Worm (Caenorhabditis elegans) whole organism, early embryonic: Measurements from ENCODE around the gene F08F3.8.

Experiments
- B0310.2 ChIP-seq: sonication (generic microtip); optimal IDR thresholded peaks from 2 replicates; lab custom pipeline; 2016; ENCODE audit warnings: mild to moderate bottlenecking, missing genetic modification characterization, missing compliant biosample characterization
- F13C5.2 ChIP-seq: sonication (generic microtip); optimal IDR thresholded peaks from 2 replicates; lab custom pipeline; 2017; ENCODE audit warnings: mild to moderate bottlenecking, missing genetic modification characterization, inconsistent platforms, missing compliant biosample characterization
- aly-1 ChIP-seq: sonication (generic microtip); optimal IDR thresholded peaks from 2 replicates; lab custom pipeline; 2016; ENCODE audit warnings: missing genetic modification characterization, missing compliant biosample characterization
- ama-1 ChIP-seq: fragments of 150-350 bp; optimal IDR thresholded peaks from 2 replicates; lab custom pipeline; 2014
- ceh-13 ChIP-seq: fragments of 200-800 bp; sonication (Bioruptor generic); optimal IDR thresholded peaks from 2 replicates; lab custom pipeline; 2018; ENCODE audit warnings: mild to moderate bottlenecking, missing genetic modification characterization, missing compliant biosample characterization
- ceh-36 ChIP-seq: sonication (generic microtip); optimal IDR thresholded peaks from 2 replicates; lab custom pipeline; 2016; ENCODE audit warnings: missing genetic modification characterization, inconsistent platforms, missing compliant biosample characterization
- ets-7 ChIP-seq: sonication (generic microtip); optimal IDR thresholded peaks from 2 replicates; lab custom pipeline; 2016; ENCODE audit warnings: missing genotype, missing genetic modification characterization, missing compliant biosample characterization
- flt-1 ChIP-seq: fragments of 200-800 bp; sonication (Bioruptor generic); IDR thresholded peaks from 2 replicates; pipeline ENCODE4 v1.3.6; 2022; ENCODE audit warnings: missing genetic modification characterization, missing compliant biosample characterization
- hmbx-1 ChIP-seq: sonication (generic microtip); optimal IDR thresholded peaks from 2 replicates; lab custom pipeline; 2016; ENCODE audit warnings: mild to moderate bottlenecking, missing genetic modification characterization, missing compliant biosample characterization
- hmg-4 ChIP-seq: fragments of 200-800 bp; sonication (Bioruptor generic); optimal IDR thresholded peaks from 2 replicates; lab custom pipeline; 2018; ENCODE audit warnings: mild to moderate bottlenecking, missing genetic modification characterization, missing compliant biosample characterization
- hnd-1 ChIP-seq: sonication (generic microtip); optimal IDR thresholded peaks from 2 replicates; lab custom pipeline; 2016; ENCODE audit warnings: missing genetic modification characterization, missing compliant biosample characterization
- pes-1 ChIP-seq: fragments of 200-800 bp; sonication (Bioruptor generic); IDR thresholded peaks from 2 replicates; pipeline ENCODE4 v1.3.6; 2022; ENCODE audit warnings: missing genetic modification reagents, missing genetic modification characterization, missing compliant biosample characterization
- scrt-1 ChIP-seq: fragments of 200-800 bp; sonication (Bioruptor generic); IDR thresholded peaks from 2 replicates; pipeline ENCODE4 v1.3.6; 2022; ENCODE audit warnings: missing genetic modification characterization, missing compliant biosample characterization
- sea-1 ChIP-seq: fragments of 200-800 bp; sonication (Bioruptor generic); conservative IDR thresholded peaks from 2 replicates; pipeline ENCODE4 v1.3.6; 2022; ENCODE audit warnings: missing genetic modification characterization, missing compliant biosample characterization
- tbx-11 ChIP-seq: fragments of 200-800 bp; sonication (Bioruptor generic); IDR thresholded peaks from 2 replicates; pipeline ENCODE4 v1.3.6; 2022; ENCODE audit warnings: missing genetic modification characterization, missing compliant biosample characterization
- tbx-37 ChIP-seq: fragments of 200-800 bp; sonication (Bioruptor generic); conservative IDR thresholded peaks from 2 replicates; pipeline ENCODE4 v1.3.6; 2022; ENCODE audit warnings: missing genetic modification reagents, missing genetic modification characterization, missing compliant biosample characterization
- tra-4 ChIP-seq: sonication (generic microtip); optimal IDR thresholded peaks from 2 replicates; lab custom pipeline; 2017; ENCODE audit warnings: missing genetic modification characterization, missing compliant biosample characterization

F08F3.8 gene

DNA sequence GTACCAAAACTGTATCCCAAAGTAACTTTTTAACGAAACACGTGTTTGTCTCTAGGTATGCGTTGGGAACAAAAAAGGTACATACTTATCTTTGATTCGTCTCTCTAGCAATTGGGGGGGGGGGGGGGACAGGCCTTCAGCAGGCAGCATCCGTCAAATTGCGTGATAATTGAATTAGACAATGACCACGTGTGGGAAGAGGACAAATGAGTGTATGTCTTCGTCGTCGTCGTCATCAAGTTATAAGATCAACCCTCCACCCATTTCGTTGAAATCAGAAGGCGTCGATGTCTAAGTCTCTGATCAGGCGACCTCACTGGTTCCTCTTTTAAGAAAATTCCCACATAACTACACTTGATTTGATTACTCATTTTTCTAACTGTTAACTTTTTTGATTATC is 21.7 kb downstream of the F08F3.8 start, which contains the start of gene F08F3.4:
Gene F08F3.4, plus strand, starts transcription at position 277 of the 400 bp plus-strand sequence.
- no peak for TF ChIP-seq aly-1
- TF ChIP-seq sea-1 (GFP tag; lab: Robert Waterston, UW): no peak
- no peak for TF ChIP-seq tra-4 (tag; lab: Kevin White, UChicago)
- no peak for TF ChIP-seq flt-1 (GFP tag; lab: Robert Waterston, UW)
- no peak for TF ChIP-seq tbx-37 (GFP tag; lab: Robert Waterston, UW)
- TF ChIP-seq pes-1 (GFP tag; lab: Robert Waterston, UW): no peak
- no peak for TF ChIP-seq B0310.2 (tag; lab: Kevin White, UChicago)
- no peak for TF ChIP-seq hnd-1 (tag; lab: Kevin White, UChicago)
- TF ChIP-seq ceh-13: no peak
- TF ChIP-seq ama-1 (lab: Kevin White, UChicago): no peak
- TF ChIP-seq hmbx-1 (tag; lab: Kevin White, UChicago): no peak
- TF ChIP-seq tbx-11 (GFP tag; lab: Robert Waterston, UW): no peak
- no peak for TF ChIP-seq ets-7
- no peak for TF ChIP-seq F13C5.2 (tag; lab: Kevin White, UChicago)
- no peak for TF ChIP-seq hmg-4 (GFP tag; lab: Kevin White, UChicago)

DNA sequence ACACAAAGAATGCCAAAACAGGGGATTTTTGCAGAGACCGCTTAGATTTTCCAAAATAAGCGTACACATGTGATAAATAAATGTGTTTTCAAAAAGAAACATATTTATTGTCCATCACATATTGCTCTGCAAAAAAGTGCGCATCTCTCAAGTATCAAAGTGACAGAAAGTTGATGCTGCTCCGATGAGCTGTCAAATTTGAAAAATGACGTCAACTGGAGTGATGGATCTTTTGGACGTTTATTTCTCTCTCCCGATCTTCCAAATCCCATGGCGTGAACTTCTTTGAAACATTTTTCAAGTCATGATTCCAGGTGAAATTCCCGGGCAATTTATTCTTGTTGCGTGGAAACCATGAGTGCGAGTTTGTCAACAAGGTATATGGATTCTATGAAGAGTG is 23.5 kb downstream of the F08F3.8 start:
- TF ChIP-seq ceh-36 (tag; lab: Kevin White, UChicago) (no peak), hmg-4 (GFP tag; lab: Kevin White, UChicago) (no peak), ama-1 (lab: Kevin White, UChicago) (no peak), hmbx-1 (tag; lab: Kevin White, UChicago) (no peak), ceh-13 (no peak), tra-4 (tag; lab: Kevin White, UChicago) (no peak), hnd-1 (tag; lab: Kevin White, UChicago) (no peak), scrt-1 (GFP tag; lab: Robert Waterston, UW) (no peak), ets-7 (no peak)

DNA sequence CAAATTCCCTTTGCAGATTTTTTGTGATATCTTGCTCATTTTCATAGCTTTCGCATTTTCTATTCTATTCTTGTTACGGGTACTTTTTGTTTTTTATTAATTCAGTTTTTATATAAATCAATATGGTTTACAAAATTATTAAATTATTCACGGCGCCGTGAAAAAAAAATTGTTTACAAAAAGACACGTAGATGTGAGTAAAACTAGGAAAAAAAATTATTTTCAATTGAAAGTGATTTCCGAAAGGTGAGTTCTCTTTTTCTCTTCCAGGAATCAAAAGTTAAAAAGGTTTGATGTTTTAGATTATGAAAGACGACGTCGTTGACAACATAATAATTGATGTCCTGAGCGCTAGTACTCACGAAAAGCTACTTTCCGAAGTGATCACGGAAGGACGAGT is 24.2 kb downstream of the F08F3.8 start, which contains the start of gene C25A6.1:
Gene C25A6.1, plus strand, starts transcription at position 301 of the 400 bp plus-strand sequence.
- TF ChIP-seq ama-1 (lab: Kevin White, UChicago) (no peak), scrt-1 (GFP tag; lab: Robert Waterston, UW) (no peak)

DNA sequence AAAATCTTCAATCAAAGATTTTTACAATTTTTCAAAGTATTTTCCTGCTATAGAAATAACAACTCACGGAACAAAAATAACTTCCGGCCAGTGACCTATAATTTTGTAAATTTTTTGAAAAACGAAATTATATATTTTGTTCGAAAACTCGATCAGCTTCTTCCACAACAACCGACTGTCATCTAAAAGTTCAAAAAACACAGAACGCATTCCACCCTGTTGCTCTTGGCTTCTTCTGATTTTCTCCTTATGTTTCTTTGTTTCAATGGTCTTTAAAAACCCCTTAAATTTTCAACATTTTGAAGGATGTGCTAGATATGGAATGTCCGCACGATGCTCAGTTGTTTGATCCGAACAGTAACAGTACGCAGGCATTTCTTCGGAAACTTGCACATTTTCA is 27.3 kb downstream of the F08F3.8 start, which contains the start of gene dmsr-7:
Gene dmsr-7, plus strand, starts transcription at position 301 of the 400 bp plus-strand sequence.
- TF ChIP-seq tbx-37 (GFP tag; lab: Robert Waterston, UW) (no peak), scrt-1 (GFP tag; lab: Robert Waterston, UW) (no peak), flt-1 (GFP tag; lab: Robert Waterston, UW) (no peak), B0310.2 (tag; lab: Kevin White, UChicago) (no peak), hnd-1 (tag; lab: Kevin White, UChicago) (no peak), tra-4 (tag; lab: Kevin White, UChicago) (no peak), ceh-13 (no peak), hmg-4 (GFP tag; lab: Kevin White, UChicago) (no peak), aly-1 (no peak), F13C5.2 (tag; lab: Kevin White, UChicago) (no peak), ama-1 (lab: Kevin White, UChicago) (no peak), ets-7 (no peak), ceh-36 (tag; lab: Kevin White, UChicago) (no peak), tbx-11 (GFP tag; lab: Robert Waterston, UW) (no peak)

ce11 chrV:5403938-5404337 is 28.5 kb downstream of the F08F3.8 start:
- TF ChIP-seq hmg-4 (GFP tag; lab: Kevin White, UChicago): no peak
- no peak for TF ChIP-seq tbx-11 (GFP tag; lab: Robert Waterston, UW)
- no peak for TF ChIP-seq ama-1 (lab: Kevin White, UChicago)
- TF ChIP-seq B0310.2 (tag; lab: Kevin White, UChicago): no peak
- TF ChIP-seq aly-1: no peak
- no peak for TF ChIP-seq ets-7
- TF ChIP-seq pes-1 (GFP tag; lab: Robert Waterston, UW): no peak
- TF ChIP-seq scrt-1 (GFP tag; lab: Robert Waterston, UW): no peak
- no peak for TF ChIP-seq tra-4 (tag; lab: Kevin White, UChicago)
- TF ChIP-seq hmbx-1 (tag; lab: Kevin White, UChicago): no peak
- no peak for TF ChIP-seq sea-1 (GFP tag; lab: Robert Waterston, UW)
- TF ChIP-seq flt-1 (GFP tag; lab: Robert Waterston, UW): no peak
- no peak for TF ChIP-seq F13C5.2 (tag; lab: Kevin White, UChicago)
- TF ChIP-seq ceh-36 (tag; lab: Kevin White, UChicago): no peak
- no peak for TF ChIP-seq ceh-13

DNA sequence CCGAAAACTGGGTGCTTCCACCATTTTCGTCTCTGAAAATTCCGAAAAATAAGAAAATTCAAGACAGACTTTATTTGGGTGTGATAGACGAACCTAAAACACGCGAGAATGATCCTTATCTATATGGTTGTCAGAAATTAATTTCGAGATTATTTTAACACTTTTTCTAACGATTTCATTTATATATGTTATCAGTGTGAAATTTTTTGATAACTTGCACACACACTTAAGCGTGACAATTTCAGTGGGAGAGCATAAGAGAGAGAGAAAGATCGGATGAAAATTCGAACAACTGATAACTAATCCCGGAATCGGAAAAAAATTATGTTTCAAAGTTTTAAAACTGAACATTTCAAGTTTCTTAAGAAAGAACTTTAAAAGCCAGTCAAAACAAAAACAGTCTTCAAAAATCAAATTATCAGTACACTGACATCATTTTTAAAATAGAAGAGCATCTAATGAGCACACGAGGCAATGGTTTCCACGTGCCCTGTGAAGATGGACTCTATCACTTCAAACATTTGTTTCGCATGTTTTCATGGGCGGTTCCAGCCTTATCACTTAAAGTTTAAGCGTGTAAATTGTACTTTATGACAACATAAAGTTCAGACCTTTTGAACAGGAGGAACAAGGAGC is 39.3 kb downstream of the F08F3.8 start, which contains the start of gene C35A11.4:
Gene C35A11.4, minus strand, starts transcription at position 156 of the 636 bp plus-strand sequence.
- TF ChIP-seq hmg-4 (GFP tag; lab: Kevin White, UChicago) (no peak), aly-1 (no peak), sea-1 (GFP tag; lab: Robert Waterston, UW) (no peak), flt-1 (GFP tag; lab: Robert Waterston, UW) (no peak), pes-1 (GFP tag; lab: Robert Waterston, UW) (no peak), ceh-36 (tag; lab: Kevin White, UChicago) (no peak), ets-7 (no peak), ama-1 (lab: Kevin White, UChicago) (no peak), tra-4 (tag; lab: Kevin White, UChicago) (no peak), hnd-1 (tag; lab: Kevin White, UChicago) (no peak), tbx-11 (GFP tag; lab: Robert Waterston, UW) (no peak), ceh-13 (no peak), tbx-37 (GFP tag; lab: Robert Waterston, UW) (no peak), F13C5.2 (tag; lab: Kevin White, UChicago) (no peak), B0310.2 (tag; lab: Kevin White, UChicago) (no peak), hmbx-1 (tag; lab: Kevin White, UChicago) (no peak), scrt-1 (GFP tag; lab: Robert Waterston, UW) (no peak)
